Worm (Caenorhabditis elegans): Measurements from ENCODE around the gene mig-6.

The mig-6 gene

DNA sequence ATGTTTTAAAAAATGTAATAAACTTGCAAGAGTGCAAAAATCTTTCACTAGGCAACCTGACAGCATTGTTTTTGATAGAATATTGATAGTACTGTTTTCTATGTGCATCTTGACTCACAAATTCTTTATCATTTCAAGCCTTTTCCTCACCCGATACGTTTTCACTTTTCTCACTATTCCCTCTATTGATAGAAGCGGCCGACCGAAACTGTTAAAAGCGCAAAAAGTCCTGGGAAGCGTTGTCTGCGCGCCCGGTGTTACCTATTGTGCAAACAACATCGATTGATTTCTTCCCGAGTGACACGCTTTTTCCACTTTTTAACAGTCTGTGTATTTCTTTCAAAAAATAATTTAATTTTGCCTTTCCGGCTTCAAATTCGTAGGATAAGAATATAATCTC lies 61.0 kb downstream of the mig-6 start:
- no peak for TF ChIP-seq F37B4.10 (GFP tag; IDR thresholded peaks at IDR 0.05)
- TF ChIP-seq nhr-80 (tag; optimal IDR thresholded peaks at IDR 0.05) = peak; percentile 80
- no peak for TF ChIP-seq nhr-120 (GFP tag; IDR thresholded peaks at IDR 0.05)
- no peak for TF ChIP-seq F22D6.2 (tag; optimal IDR thresholded peaks at IDR 0.05)
- TF ChIP-seq dox-1 (GFP tag; IDR thresholded peaks at IDR 0.05) = peak; percentile 67; the same call in 1 of the 2 replicates
- TF ChIP-seq T07F8.4 (tag; optimal IDR thresholded peaks at IDR 0.05) = no peak
- no peak for TF ChIP-seq snpc-4 (GFP tag; optimal IDR thresholded peaks at IDR 0.05)
- TF ChIP-seq snpc-4 (tag; optimal IDR thresholded peaks at IDR 0.05) = peak in 3 of 4 experiments; percentile 34 to 81 (median 49)
- no peak for TF ChIP-seq sptf-2 (GFP tag; optimal IDR thresholded peaks at IDR 0.05)
- no peak for TF ChIP-seq aptf-2 (GFP tag; conservative IDR thresholded peaks at IDR 0.05)

DNA sequence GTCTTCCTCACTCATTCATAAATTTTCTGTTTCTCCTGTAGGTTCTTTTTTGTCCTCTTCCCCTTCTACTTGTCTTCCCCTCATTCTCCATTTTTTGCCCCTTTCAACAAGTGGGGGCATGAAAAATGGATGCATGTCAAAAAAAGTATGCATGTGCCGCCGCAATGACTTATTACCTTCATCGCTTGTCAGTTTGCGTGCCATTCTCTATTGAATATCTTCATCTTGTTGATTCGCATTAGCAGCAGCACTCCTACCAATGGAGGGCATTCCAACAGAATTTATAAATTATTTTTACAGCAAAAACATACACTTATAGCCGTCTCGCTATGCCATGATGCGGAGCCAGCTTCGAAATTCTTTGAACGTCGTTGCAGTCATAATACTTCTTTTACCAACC lies 64.2 kb downstream of the mig-6 start, which contains the start of gene F40A3.1:
F40A3.1 (plus strand) TSS at position 301 of the 400 bp plus-strand sequence.
- TF ChIP-seq snpc-1.1 (tag; optimal IDR thresholded peaks at IDR 0.05; ENCODE audit: insufficient read depth) (no peak), nfyb-1 (GFP tag; IDR thresholded peaks at IDR 0.05) (no peak), F10E7.11 (tag; optimal IDR thresholded peaks at IDR 0.05) (no peak), cebp-1 (GFP tag; IDR thresholded peaks at IDR 0.05) (no peak), cebp-1 (tag; optimal IDR thresholded peaks at IDR 0.05) (no peak), madf-8 (GFP tag; conservative IDR thresholded peaks at IDR 0.05) (no peak), mxl-1 (tag; optimal IDR thresholded peaks at IDR 0.05) (no peak), rec-8 (tag; optimal IDR thresholded peaks at IDR 0.05) (no peak)

All from whole organism, young adult.